Fruit fly (Drosophila melanogaster): ENCODE results near the gene CG14456.

The CG14456 gene

dm6 chr3L:22727739-22728335 is 40.8 kb downstream of the CG14456 start, which contains the start of the genes CG14450 and CG11367 (continued):
- peak; percentile 12 for TF ChIP-seq CG3838 (GFP tag; optimal IDR thresholded peaks at IDR 0.05)
- TF ChIP-seq yki (optimal IDR thresholded peaks at IDR 0.05), result peak; percentile 7
- no peak for TF ChIP-seq hth (optimal IDR thresholded peaks at IDR 0.05)
- no peak for TF ChIP-seq croc (GFP tag; conservative IDR thresholded peaks at IDR 0.05)
- TF ChIP-seq lbe (GFP tag; optimal IDR thresholded peaks at IDR 0.05), result peak; percentile 66
- peak; percentile 86 to 91 for TF ChIP-seq Trl (optimal IDR thresholded peaks at IDR 0.05)
- TF ChIP-seq Trl (GFP tag; optimal IDR thresholded peaks at IDR 0.05), result peak; percentile 0
- TF ChIP-seq Max (GFP tag; optimal IDR thresholded peaks at IDR 0.05), result no peak
- no peak for TF ChIP-seq ERR (GFP tag; optimal IDR thresholded peaks at IDR 0.05)
- no peak for TF ChIP-seq CG5953 (GFP tag; IDR thresholded peaks at IDR 0.05)
- no peak for TF ChIP-seq CG1603 (tag; optimal IDR thresholded peaks at IDR 0.05)
- no peak for TF ChIP-seq cas (GFP tag; IDR thresholded peaks at IDR 0.05)
- peak; percentile 12 for TF ChIP-seq HmgZ (tag; optimal IDR thresholded peaks at IDR 0.05)
- no peak for TF ChIP-seq ken (GFP tag; IDR thresholded peaks at IDR 0.05)
- no peak for TF ChIP-seq wor (GFP tag; IDR thresholded peaks at IDR 0.05)
- TF ChIP-seq CG13894 (tag; optimal IDR thresholded peaks at IDR 0.05), result peak; percentile 47
- no peak for TF ChIP-seq CG14014 (GFP tag; IDR thresholded peaks at IDR 0.05)
- no peak for TF ChIP-seq sens-2 (GFP tag; IDR thresholded peaks at IDR 0.05)
- peak; percentile 10 for TF ChIP-seq CG2120 (GFP tag; optimal IDR thresholded peaks at IDR 0.05)
- TF ChIP-seq CG18011 (GFP tag; optimal IDR thresholded peaks at IDR 0.05), result no peak
- no peak for TF ChIP-seq CG7372 (GFP tag; IDR thresholded peaks at IDR 0.05)
- TF ChIP-seq exex (tag; optimal IDR thresholded peaks at IDR 0.05), result peak; percentile 55
- TF ChIP-seq CG12391 (tag; optimal IDR thresholded peaks at IDR 0.05), result peak; percentile 68
- TF ChIP-seq CG12769 (tag; optimal IDR thresholded peaks at IDR 0.05), result peak; percentile 71
- TF ChIP-seq gsb-n (tag; optimal IDR thresholded peaks at IDR 0.05), result no peak
- TF ChIP-seq E2f1 (GFP tag; IDR thresholded peaks at IDR 0.05), result no peak
- no peak for TF ChIP-seq cato (GFP tag; optimal IDR thresholded peaks at IDR 0.05; ENCODE audit: borderline replicate concordance)
- no peak for TF ChIP-seq CG17328 (GFP tag; IDR thresholded peaks at IDR 0.05)
- TF ChIP-seq CG17568 (GFP tag; optimal IDR thresholded peaks at IDR 0.05), result peak; percentile 52
- TF ChIP-seq YL-1 (GFP tag; optimal IDR thresholded peaks at IDR 0.05), result peak; percentile 44
- 0 out of 2 replicates have a peak, but pooled peaks have one; percentile 33 for TF ChIP-seq CG2129 (GFP tag; IDR thresholded peaks at IDR 0.05; ENCODE audit: partially characterized antibody)
- no peak for TF ChIP-seq Optix (GFP tag; IDR thresholded peaks at IDR 0.05)
- peak; percentile 49 for TF ChIP-seq gro (GFP tag; optimal IDR thresholded peaks at IDR 0.05)
- peak; percentile 75 for TF ChIP-seq BEAF-32 (GFP tag; optimal IDR thresholded peaks at IDR 0.05)
- TF ChIP-seq slbo (GFP tag; IDR thresholded peaks at IDR 0.05), result no peak
- no peak for TF ChIP-seq CG14050 (GFP tag; IDR thresholded peaks at IDR 0.05)
- no peak for TF ChIP-seq CG6791 (GFP tag; IDR thresholded peaks at IDR 0.05; ENCODE audit: partially characterized antibody)
- TF ChIP-seq CG5245 (GFP tag; optimal IDR thresholded peaks at IDR 0.05), result no peak
- no peak for TF ChIP-seq NC2α (GFP tag; optimal IDR thresholded peaks at IDR 0.05)
- peak; percentile 68 for TF ChIP-seq CG8924 (tag; optimal IDR thresholded peaks at IDR 0.05)
- TF ChIP-seq fd96Cb (tag; optimal IDR thresholded peaks at IDR 0.05), result no peak
- peak; percentile 40; the same call in 1 of the 2 replicates for TF ChIP-seq CG9932 (GFP tag; IDR thresholded peaks at IDR 0.05)
- TF ChIP-seq Sox100B (GFP tag; optimal IDR thresholded peaks at IDR 0.05), result peak; percentile 39
- no peak for TF ChIP-seq CG7786 (GFP tag; optimal IDR thresholded peaks at IDR 0.05)
- TF ChIP-seq pb (GFP tag; optimal IDR thresholded peaks at IDR 0.05), result no peak
- TF ChIP-seq tio (GFP tag; optimal IDR thresholded peaks at IDR 0.05), result no peak
- no peak for TF ChIP-seq toy (GFP tag; IDR thresholded peaks at IDR 0.05)
- no peak for TF ChIP-seq Ssrp (tag; optimal IDR thresholded peaks at IDR 0.05)
- no peak for TF ChIP-seq CG31365 (tag; optimal IDR thresholded peaks at IDR 0.05)
- TF ChIP-seq hkb (optimal IDR thresholded peaks at IDR 0.05), result no peak
- TF ChIP-seq hkb (GFP tag; IDR thresholded peaks at IDR 0.05), result no peak
- TF ChIP-seq dimm (GFP tag; IDR thresholded peaks at IDR 0.05), result no peak
- no peak for TF ChIP-seq CG8478 (optimal IDR thresholded peaks at IDR 0.05)
